Fruit fly (Drosophila melanogaster): ENCODE results near the gene Wnt10.

- TF ChIP-seq gl (tag; optimal IDR thresholded peaks at IDR 0.05) (no peak), rn (GFP tag; IDR thresholded peaks at IDR 0.05) (no peak), D1 (tag; optimal IDR thresholded peaks at IDR 0.05) (no peak), CG14655 (GFP tag; optimal IDR thresholded peaks at IDR 0.05) (peak; percentile 58), Snoo (tag; optimal IDR thresholded peaks at IDR 0.05) (peak; percentile 57)
These were observed 56.5 kb downstream of the Wnt10 start for dm6 chr2L:7419408-7420304.

All from whole organism, pupa.